Fruit fly (Drosophila melanogaster): ENCODE measurements around the gene Mcr.

Gene Mcr

dm6 chr2L:8034734-8035133 lies 48.0 kb downstream of the Mcr start (continued):
- TF ChIP-seq CG10669 (GFP tag; optimal IDR thresholded peaks at IDR 0.05) (no peak), CG6854 (GFP tag; optimal IDR thresholded peaks at IDR 0.05) (no peak), Ets21C (GFP tag; optimal IDR thresholded peaks at IDR 0.05) (peak; percentile 3), CG32006 (GFP tag; optimal IDR thresholded peaks at IDR 0.05) (peak; percentile 85), CG4318 (GFP tag; optimal IDR thresholded peaks at IDR 0.05) (no peak), cyc (GFP tag; optimal IDR thresholded peaks at IDR 0.05) (peak; percentile 23), fd85E (GFP tag; optimal IDR thresholded peaks at IDR 0.05) (no peak), spab (GFP tag; optimal IDR thresholded peaks at IDR 0.05) (no peak)

- TF ChIP-seq dsx (GFP tag; optimal IDR thresholded peaks at IDR 0.05; ENCODE audit: poor library complexity, severe bottlenecking) (no peak), Eip75B (GFP tag; optimal IDR thresholded peaks at IDR 0.05) (peak; percentile 3), eg (GFP tag; IDR thresholded peaks at IDR 0.05) (0 out of 3 replicates have a peak, but pooled peaks have one; percentile 9), Hr39 (GFP tag; optimal IDR thresholded peaks at IDR 0.05) (peak; percentile 10), CG11294 (GFP tag; IDR thresholded peaks at IDR 0.05) (no peak), CG32006 (GFP tag; optimal IDR thresholded peaks at IDR 0.05) (no peak), Eip78C (GFP tag) (peak; percentile 70), CG3919 (GFP tag; optimal IDR thresholded peaks at IDR 0.05) (peak; percentile 1), CG15336 (GFP tag; IDR thresholded peaks at IDR 0.05) (peak; percentile 49; the same call in 1 of the 2 replicates), Sox14 (GFP tag; optimal IDR thresholded peaks at IDR 0.05) (peak; percentile 11), CG6163 (GFP tag; IDR thresholded peaks at IDR 0.05) (0 out of 3 replicates have a peak, but pooled peaks have one; percentile 39), CG8119 (GFP tag; IDR thresholded peaks at IDR 0.05) (peak; percentile 46; the same call in 1 of the 3 replicates), CG3032 (tag; optimal IDR thresholded peaks at IDR 0.05) (no peak), esn (GFP tag; optimal IDR thresholded peaks at IDR 0.05) (peak; percentile 32), pdm3 (GFP tag; optimal IDR thresholded peaks at IDR 0.05) (peak; percentile 5), CG4318 (GFP tag; optimal IDR thresholded peaks at IDR 0.05) (no peak), achi (GFP tag; optimal IDR thresholded peaks at IDR 0.05) (peak; percentile 28), CG6792 (GFP tag; optimal IDR thresholded peaks at IDR 0.05) (no peak), topi (GFP tag; optimal IDR thresholded peaks at IDR 0.05) (peak; percentile 28)
Measured at dm6 chr2L:8033756-8034155, 49.0 kb downstream of the Mcr start.

DNA sequence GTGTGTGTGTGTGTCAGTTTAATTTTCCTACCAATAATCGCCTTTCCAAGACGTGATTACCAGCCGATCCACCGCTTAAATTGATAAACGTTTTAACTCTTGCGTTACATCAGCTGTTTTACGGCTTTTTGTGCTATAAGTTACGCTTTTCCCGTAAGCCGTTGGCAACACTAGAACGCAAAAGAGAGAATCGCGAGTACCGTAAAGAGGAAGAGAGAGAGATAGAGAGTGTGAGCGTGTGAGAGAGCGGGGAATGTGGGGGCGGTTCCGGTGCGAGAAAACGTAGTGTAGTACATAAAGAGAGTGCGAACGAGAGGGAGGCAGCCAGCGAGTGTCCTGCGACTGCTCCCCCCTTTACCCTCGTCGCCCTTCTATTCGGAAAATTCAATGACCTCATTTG lies 51.2 kb downstream of the Mcr start:
- TF ChIP-seq CG3919 (GFP tag; optimal IDR thresholded peaks at IDR 0.05) (no peak), Blimp-1 (GFP tag; optimal IDR thresholded peaks at IDR 0.05) (no peak), CG1621 (tag; optimal IDR thresholded peaks at IDR 0.05) (peak; percentile 77), CG6163 (GFP tag; IDR thresholded peaks at IDR 0.05) (peak; percentile 16; the same call in 1 of the 3 replicates), Eip78C (GFP tag) (peak; percentile 57), vri (GFP tag; optimal IDR thresholded peaks at IDR 0.05) (peak; percentile 1), CG3032 (tag; optimal IDR thresholded peaks at IDR 0.05) (no peak), topi (GFP tag; optimal IDR thresholded peaks at IDR 0.05) (no peak), CG15336 (GFP tag; IDR thresholded peaks at IDR 0.05) (peak; percentile 18; the same call in 1 of the 2 replicates), salr (GFP tag; optimal IDR thresholded peaks at IDR 0.05) (no peak), Ets21C (GFP tag; optimal IDR thresholded peaks at IDR 0.05) (no peak), achi (GFP tag; optimal IDR thresholded peaks at IDR 0.05) (peak; percentile 3), Sox14 (GFP tag; optimal IDR thresholded peaks at IDR 0.05) (peak; percentile 2), ss (GFP tag; optimal IDR thresholded peaks at IDR 0.05) (peak; percentile 11 to 28)

DNA sequence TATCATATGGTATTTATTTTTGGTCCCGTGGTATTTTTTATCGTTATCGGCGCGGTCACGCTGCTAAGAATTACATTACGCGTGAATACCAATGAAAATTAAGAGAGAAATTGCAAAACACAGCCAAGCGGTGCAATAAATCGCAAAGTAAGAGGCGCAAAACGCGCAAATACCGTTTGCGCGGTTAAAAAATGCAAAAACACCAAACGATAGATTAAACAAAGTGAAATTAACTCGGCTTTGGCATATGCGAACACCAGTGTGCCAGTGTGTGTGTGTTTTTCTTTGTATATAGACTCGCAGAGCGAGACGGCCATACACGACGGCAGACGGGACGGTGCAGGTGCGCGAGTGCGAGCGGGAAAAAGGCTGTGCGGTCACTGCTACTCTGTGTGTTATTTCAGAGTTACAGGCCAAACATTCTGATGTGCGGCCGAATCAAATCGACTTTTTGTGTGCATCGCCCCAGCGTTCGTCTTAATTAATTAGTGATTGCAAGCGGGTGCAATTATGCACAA lies 52.0 kb downstream of the Mcr start, which contains the start of gene Cka:
TSS of gene Cka (plus strand) at position 29 of the 518 bp plus-strand sequence.
- no peak for TF ChIP-seq CG8632 (GFP tag; optimal IDR thresholded peaks at IDR 0.05)
- no peak for TF ChIP-seq cyc (GFP tag; optimal IDR thresholded peaks at IDR 0.05)
- TF ChIP-seq Hr4 (GFP tag; optimal IDR thresholded peaks at IDR 0.05): no peak
- peak; percentile 42 for TF ChIP-seq dsx (GFP tag; optimal IDR thresholded peaks at IDR 0.05; ENCODE audit: poor library complexity, severe bottlenecking)
- peak; percentile 35 for TF ChIP-seq vri (GFP tag; optimal IDR thresholded peaks at IDR 0.05)
- no peak for TF ChIP-seq Hr38 (GFP tag; optimal IDR thresholded peaks at IDR 0.05)
- TF ChIP-seq Eip75B (GFP tag; optimal IDR thresholded peaks at IDR 0.05): no peak
- no peak for TF ChIP-seq Blimp-1 (GFP tag; optimal IDR thresholded peaks at IDR 0.05)
- TF ChIP-seq topi (GFP tag; optimal IDR thresholded peaks at IDR 0.05): no peak
- TF ChIP-seq CG34406 (GFP tag; optimal IDR thresholded peaks at IDR 0.05): peak; percentile 14
- TF ChIP-seq CG8319 (GFP tag; optimal IDR thresholded peaks at IDR 0.05): no peak
- TF ChIP-seq CG10669 (GFP tag; optimal IDR thresholded peaks at IDR 0.05): no peak
- TF ChIP-seq CG11762 (GFP tag; optimal IDR thresholded peaks at IDR 0.05; ENCODE audit: insufficient read depth): no peak
- no peak for TF ChIP-seq dac (GFP tag; optimal IDR thresholded peaks at IDR 0.05)
- no peak for TF ChIP-seq Eip93F (GFP tag; optimal IDR thresholded peaks at IDR 0.05)
- no peak for TF ChIP-seq salr (GFP tag; optimal IDR thresholded peaks at IDR 0.05)
- TF ChIP-seq Met (GFP tag; optimal IDR thresholded peaks at IDR 0.05): no peak
- TF ChIP-seq CG7368 (GFP tag; optimal IDR thresholded peaks at IDR 0.05): no peak
- no peak for TF ChIP-seq pdm3 (GFP tag; optimal IDR thresholded peaks at IDR 0.05)
- TF ChIP-seq CG11294 (GFP tag; IDR thresholded peaks at IDR 0.05): no peak
- TF ChIP-seq CG31627 (GFP tag; optimal IDR thresholded peaks at IDR 0.05): no peak
- peak; percentile 29; the same call in 1 of the 2 replicates for TF ChIP-seq CG15336 (GFP tag; IDR thresholded peaks at IDR 0.05)
- TF ChIP-seq esn (GFP tag; optimal IDR thresholded peaks at IDR 0.05): peak; percentile 8
- no peak for TF ChIP-seq CG3919 (GFP tag; optimal IDR thresholded peaks at IDR 0.05)
- TF ChIP-seq acj6 (GFP tag; optimal IDR thresholded peaks at IDR 0.05): no peak
- no peak for TF ChIP-seq Ets21C (GFP tag; optimal IDR thresholded peaks at IDR 0.05)
- TF ChIP-seq CG6854 (GFP tag; optimal IDR thresholded peaks at IDR 0.05): no peak
